Worm (Caenorhabditis elegans) whole organism, L1 larva: ENCODE measurements around the gene R11G10.3.

Experiments used
- ama-1 ChIP-seq: fragments of 150-350 bp; optimal IDR thresholded peaks from 2 replicates; lab custom pipeline; 2014
- ceh-82 ChIP-seq, 3 experiments: fragments of 150-350 bp in 1 of 3; sonication (generic microtip) in 2 of 3; optimal IDR thresholded peaks; 2 replicates each; lab custom pipeline; 2014 to 2017; ENCODE audit warnings: missing biosample characterization in 3 of 3, missing genetic modification characterization in 3 of 3
- mep-1 ChIP-seq: fragments of 150-350 bp; optimal IDR thresholded peaks from 2 replicates; lab custom pipeline; 2014; ENCODE audit warnings: missing biosample characterization, missing genetic modification characterization
- nhr-76 ChIP-seq: sonication (generic microtip); optimal IDR thresholded peaks from 2 replicates; lab custom pipeline; 2017; ENCODE audit warnings: missing biosample characterization, missing genetic modification characterization
- unc-130 ChIP-seq: fragments of 150-350 bp; optimal IDR thresholded peaks from 2 replicates; lab custom pipeline; 2017; ENCODE audit warnings: missing biosample characterization, missing genetic modification characterization, inconsistent platforms

- TF ChIP-seq ceh-82 (tag; optimal IDR thresholded peaks at IDR 0.05; lab: Kevin White, UChicago) = peak; percentile 67 to 79 (median 76)
- TF ChIP-seq mep-1 (tag; lab: Kevin White, UChicago) = peak; percentile 68
- TF ChIP-seq unc-130 (tag; lab: Kevin White, UChicago) = peak; percentile 60
- TF ChIP-seq ama-1 = no peak
- TF ChIP-seq nhr-76 (tag; lab: Kevin White, UChicago) = no peak
These were observed 33.5 kb downstream of the R11G10.3 start, which contains the start of gene cav-2 for ce11 chrV:13556746-13557145.
